Fruit fly (Drosophila melanogaster): Measurements from ENCODE around the gene CG3448.

- TF ChIP-seq Sin3A (optimal IDR thresholded peaks at IDR 0.05) (no peak), ttk (optimal IDR thresholded peaks at IDR 0.05) (no peak), insv (optimal IDR thresholded peaks at IDR 0.05) (no peak), psq (optimal IDR thresholded peaks at IDR 0.05) (no peak)
These were observed 15.9 kb upstream of the CG3448 start for dm6 chr3L:9467267-9467666.

Measured in Kc167 (cell line).